Fruit fly (Drosophila melanogaster): Measurements from ENCODE around the gene CG4461.

dm6 chr3L:9333745-9334382 is 41.4 kb upstream of the CG4461 start, which contains the start of gene PGRP-LA:
- TF ChIP-seq OdsH (GFP tag; optimal IDR thresholded peaks at IDR 0.05), result no peak
- TF ChIP-seq foxo (GFP tag; optimal IDR thresholded peaks at IDR 0.05), result peak in 1 of 2 experiments; percentile 2
- TF ChIP-seq dl (GFP tag; optimal IDR thresholded peaks at IDR 0.05; ENCODE audit: insufficient read depth in 1 of 2, partially characterized antibody in 2 of 2), result no peak
- TF ChIP-seq Myc (optimal IDR thresholded peaks at IDR 0.05), result peak; percentile 32

All from whole organism, wandering third instar larva.